Worm (Caenorhabditis elegans): ENCODE measurements around the gene clc-17.

clc-17 gene

ce11 chrX:11137632-11138031, 30.5 kb downstream of the clc-17 start:
- TF ChIP-seq madf-8 (GFP tag; conservative IDR thresholded peaks at IDR 0.05) (no peak), egrh-3 (GFP tag; IDR thresholded peaks at IDR 0.05) (no peak), F10E7.11 (tag; optimal IDR thresholded peaks at IDR 0.05) (no peak), somi-1 (GFP tag; optimal IDR thresholded peaks at IDR 0.05) (no peak), hrde-1 (tag; optimal IDR thresholded peaks at IDR 0.05; ENCODE audit: borderline replicate concordance) (no peak), F49E8.2 (tag; optimal IDR thresholded peaks at IDR 0.05; ENCODE audit: insufficient read depth) (no peak), rec-8 (tag; optimal IDR thresholded peaks at IDR 0.05) (no peak), B0035.1 (tag; optimal IDR thresholded peaks at IDR 0.05) (no peak)

ce11 chrX:11151494-11151893, 44.3 kb downstream of the clc-17 start:
- TF ChIP-seq attf-6 (GFP tag; IDR thresholded peaks at IDR 0.05): no peak
- no peak for TF ChIP-seq Y67H2A.10 (GFP tag; conservative IDR thresholded peaks at IDR 0.05)
- no peak for TF ChIP-seq ZK185.1 (tag; optimal IDR thresholded peaks at IDR 0.05; ENCODE audit: poor library complexity, severe bottlenecking)
- TF ChIP-seq attf-5 (GFP tag; optimal IDR thresholded peaks at IDR 0.05): no peak
- TF ChIP-seq dpl-1 (GFP tag; optimal IDR thresholded peaks at IDR 0.05): no peak
- no peak for TF ChIP-seq snpc-3.4 (tag; optimal IDR thresholded peaks at IDR 0.05)
- TF ChIP-seq ccch-3 (GFP tag; optimal IDR thresholded peaks at IDR 0.05): no peak
- TF ChIP-seq D2030.7 (GFP tag; IDR thresholded peaks at IDR 0.05): no peak
- TF ChIP-seq nfyb-1 (GFP tag; IDR thresholded peaks at IDR 0.05): no peak
- TF ChIP-seq F57C9.4 (tag; optimal IDR thresholded peaks at IDR 0.05): no peak
- TF ChIP-seq Y53G8AR.9 (GFP tag; conservative IDR thresholded peaks at IDR 0.05): no peak
- no peak for TF ChIP-seq hmg-1.2 (GFP tag; IDR thresholded peaks at IDR 0.05)
- no peak for TF ChIP-seq ztf-25 (GFP tag; IDR thresholded peaks at IDR 0.05)
- TF ChIP-seq tlf-1 (GFP tag; optimal IDR thresholded peaks at IDR 0.05): no peak
- TF ChIP-seq F10E7.11 (tag; optimal IDR thresholded peaks at IDR 0.05): no peak
- TF ChIP-seq ceh-27 (GFP tag; optimal IDR thresholded peaks at IDR 0.05): no peak
- TF ChIP-seq F52B5.7 (tag; optimal IDR thresholded peaks at IDR 0.05): no peak
- no peak for TF ChIP-seq unc-62 (GFP tag; optimal IDR thresholded peaks at IDR 0.05)
- no peak for TF ChIP-seq nfya-1 (tag; optimal IDR thresholded peaks at IDR 0.05; ENCODE audit: borderline replicate concordance, insufficient read depth)

ce11 chrX:11152720-11153119, 45.5 kb downstream of the clc-17 start, which contains the start of the genes C05C9.3 and C05C9.2:
C05C9.3 (minus strand) TSS chrX:11152820.
C05C9.2 (plus strand) TSS chrX:11153065.
- TF ChIP-seq atf-7 (tag; optimal IDR thresholded peaks at IDR 0.05): no peak
- TF ChIP-seq C17E4.6 (GFP tag; IDR thresholded peaks at IDR 0.05): no peak
- no peak for TF ChIP-seq T07F8.4 (tag; optimal IDR thresholded peaks at IDR 0.05)
- TF ChIP-seq lsl-1 (GFP tag; optimal IDR thresholded peaks at IDR 0.05): no peak
- no peak for TF ChIP-seq ceh-27 (GFP tag; optimal IDR thresholded peaks at IDR 0.05)
